Worm (Caenorhabditis elegans): Measurements from ENCODE around the gene srj-22.

srj-22 gene

DNA sequence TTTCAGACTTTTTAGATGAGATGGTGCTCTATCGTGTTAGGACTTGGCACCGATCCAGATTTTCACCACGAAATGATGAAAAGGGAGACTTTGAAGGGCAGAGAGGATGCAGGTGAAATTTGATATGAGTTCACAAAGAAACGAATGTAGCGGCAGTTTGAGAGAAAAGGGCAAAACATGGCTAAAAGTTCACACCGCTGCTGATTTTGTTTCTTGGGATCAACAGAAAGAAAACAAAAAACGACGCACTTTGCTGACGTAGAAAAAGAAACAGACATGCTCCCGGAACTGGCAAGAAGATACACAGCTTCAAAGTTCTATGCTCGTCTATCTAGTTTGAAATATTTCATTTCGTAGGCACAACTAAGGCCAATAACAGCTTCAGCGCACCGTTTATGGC lies 20.0 kb downstream of the srj-22 start:
- no peak for TF ChIP-seq ces-1 (GFP tag; optimal IDR thresholded peaks at IDR 0.05)
- no peak for TF ChIP-seq nhr-2 (tag; optimal IDR thresholded peaks at IDR 0.05)
- TF ChIP-seq ztf-11 (tag; optimal IDR thresholded peaks at IDR 0.05), result no peak
- TF ChIP-seq lin-32 (GFP tag; optimal IDR thresholded peaks at IDR 0.05), result no peak
- TF ChIP-seq bed-3 (GFP tag; optimal IDR thresholded peaks at IDR 0.05), result no peak
- no peak for TF ChIP-seq nhr-12 (tag; optimal IDR thresholded peaks at IDR 0.05)
- TF ChIP-seq elt-1 (tag; optimal IDR thresholded peaks at IDR 0.05; ENCODE audit: borderline replicate concordance, insufficient read depth), result no peak
- no peak for TF ChIP-seq sptf-1 (tag; optimal IDR thresholded peaks at IDR 0.05)

DNA sequence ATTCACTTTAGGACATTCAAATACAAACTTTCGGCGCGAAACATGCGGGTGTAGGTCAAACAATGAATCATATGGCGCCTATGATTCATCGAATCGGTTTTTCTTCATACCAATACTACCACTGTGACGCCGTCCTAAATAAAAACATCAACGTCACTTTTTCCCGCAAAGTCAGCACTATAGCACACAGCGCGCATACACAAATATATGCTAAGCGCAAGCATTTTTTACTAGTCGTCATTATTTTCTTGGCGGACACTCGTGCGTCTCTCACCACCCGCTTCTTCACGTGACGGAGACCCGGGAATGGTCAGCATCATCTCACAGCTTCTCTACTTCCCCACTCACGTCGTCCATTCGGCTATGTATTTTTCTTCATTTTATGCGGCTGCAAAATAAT lies 20.4 kb downstream of the srj-22 start:
- TF ChIP-seq sem-2 (GFP tag; optimal IDR thresholded peaks at IDR 0.05), result no peak
- no peak for TF ChIP-seq bed-3 (GFP tag; optimal IDR thresholded peaks at IDR 0.05)
- no peak for TF ChIP-seq snpc-4 (tag; optimal IDR thresholded peaks at IDR 0.05)
- TF ChIP-seq hlh-1 (tag; optimal IDR thresholded peaks at IDR 0.05), result no peak
- TF ChIP-seq pha-4 (tag; optimal IDR thresholded peaks at IDR 0.05), result no peak
- no peak for TF ChIP-seq ceh-39 (tag; optimal IDR thresholded peaks at IDR 0.05)
- no peak for TF ChIP-seq cnd-1 (tag; optimal IDR thresholded peaks at IDR 0.05)

DNA sequence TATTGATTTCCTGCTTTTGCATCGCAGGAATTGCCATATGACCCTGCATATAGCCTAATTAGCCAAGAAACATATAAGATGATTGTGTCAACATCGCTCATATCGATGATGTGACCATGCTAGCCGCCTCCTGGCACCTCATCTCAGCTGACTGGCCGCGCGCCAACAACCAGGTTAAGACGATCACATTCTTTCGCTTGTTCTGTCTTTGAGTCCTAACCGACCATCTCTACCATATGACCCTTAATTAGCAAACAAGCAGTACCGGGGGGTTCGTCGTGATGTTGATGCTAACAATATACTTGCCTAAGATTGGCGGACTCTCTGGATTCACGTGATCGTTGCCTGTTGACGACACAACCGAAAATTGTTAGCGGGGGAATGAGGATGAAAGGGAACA lies 21.0 kb downstream of the srj-22 start:
- TF ChIP-seq hlh-1 (tag; optimal IDR thresholded peaks at IDR 0.05) (no peak), nhr-12 (tag; optimal IDR thresholded peaks at IDR 0.05) (no peak), flh-1 (GFP tag; optimal IDR thresholded peaks at IDR 0.05) (no peak), pha-4 (tag; optimal IDR thresholded peaks at IDR 0.05) (no peak), drap-1 (GFP tag; optimal IDR thresholded peaks at IDR 0.05) (no peak), sem-2 (GFP tag; optimal IDR thresholded peaks at IDR 0.05) (no peak), mab-5 (tag; optimal IDR thresholded peaks at IDR 0.05) (no peak), unc-62 (GFP tag; optimal IDR thresholded peaks at IDR 0.05) (no peak), lsy-2 (tag; optimal IDR thresholded peaks at IDR 0.05) (no peak), lin-32 (GFP tag; optimal IDR thresholded peaks at IDR 0.05) (no peak), blmp-1 (tag; optimal IDR thresholded peaks at IDR 0.05) (no peak), ham-2 (GFP tag; optimal IDR thresholded peaks at IDR 0.05) (no peak), nhr-28 (tag; optimal IDR thresholded peaks at IDR 0.05) (no peak)

- no peak for TF ChIP-seq lsy-2 (tag; optimal IDR thresholded peaks at IDR 0.05)
- no peak for TF ChIP-seq sem-2 (GFP tag; optimal IDR thresholded peaks at IDR 0.05)
- TF ChIP-seq elt-3 (tag; optimal IDR thresholded peaks at IDR 0.05), result no peak
- no peak for TF ChIP-seq ces-1 (GFP tag; optimal IDR thresholded peaks at IDR 0.05)
- TF ChIP-seq nhr-28 (tag; optimal IDR thresholded peaks at IDR 0.05), result no peak
- peak; percentile 8 for TF ChIP-seq unc-62 (GFP tag; optimal IDR thresholded peaks at IDR 0.05)
- no peak for TF ChIP-seq nhr-12 (tag; optimal IDR thresholded peaks at IDR 0.05)
- no peak for TF ChIP-seq pha-4 (tag; optimal IDR thresholded peaks at IDR 0.05)
- TF ChIP-seq unc-120 (tag; optimal IDR thresholded peaks at IDR 0.05; ENCODE audit: poor library complexity, severe bottlenecking), result no peak
- TF ChIP-seq ham-2 (GFP tag; optimal IDR thresholded peaks at IDR 0.05), result no peak
- no peak for TF ChIP-seq snpc-4 (tag; optimal IDR thresholded peaks at IDR 0.05)
- peak; percentile 66 for TF ChIP-seq hlh-1 (tag; optimal IDR thresholded peaks at IDR 0.05)
- TF ChIP-seq mep-1 (tag; optimal IDR thresholded peaks at IDR 0.05), result peak; percentile 2
- TF ChIP-seq blmp-1 (tag; optimal IDR thresholded peaks at IDR 0.05), result peak; percentile 84
Measured at ce11 chrV:10721912-10722426, 21.6 kb downstream of the srj-22 start.

ce11 chrV:10721304-10721703 lies 22.2 kb downstream of the srj-22 start:
- TF ChIP-seq drap-1 (GFP tag; optimal IDR thresholded peaks at IDR 0.05), result no peak
- no peak for TF ChIP-seq tbx-8 (GFP tag; optimal IDR thresholded peaks at IDR 0.05)
- peak; percentile 100 for TF ChIP-seq ces-1 (GFP tag; optimal IDR thresholded peaks at IDR 0.05)
- TF ChIP-seq ceh-43 (GFP tag; optimal IDR thresholded peaks at IDR 0.05), result no peak

- no peak for TF ChIP-seq M03D4.4 (tag; optimal IDR thresholded peaks at IDR 0.05)
- no peak for TF ChIP-seq nhr-28 (tag; optimal IDR thresholded peaks at IDR 0.05)
- no peak for TF ChIP-seq unc-62 (GFP tag; optimal IDR thresholded peaks at IDR 0.05)
- no peak for TF ChIP-seq flh-1 (GFP tag; optimal IDR thresholded peaks at IDR 0.05)
- no peak for TF ChIP-seq ceh-39 (tag; optimal IDR thresholded peaks at IDR 0.05)
- no peak for TF ChIP-seq bed-3 (GFP tag; optimal IDR thresholded peaks at IDR 0.05)
- TF ChIP-seq elt-3 (tag; optimal IDR thresholded peaks at IDR 0.05), result no peak
- no peak for TF ChIP-seq nhr-237 (tag; optimal IDR thresholded peaks at IDR 0.05)
- no peak for TF ChIP-seq elt-1 (tag; optimal IDR thresholded peaks at IDR 0.05; ENCODE audit: borderline replicate concordance, insufficient read depth)
- TF ChIP-seq mab-5 (tag; optimal IDR thresholded peaks at IDR 0.05), result no peak
- TF ChIP-seq sptf-1 (tag; optimal IDR thresholded peaks at IDR 0.05), result no peak
- no peak for TF ChIP-seq lin-32 (GFP tag; optimal IDR thresholded peaks at IDR 0.05)
- TF ChIP-seq lin-13 (tag; optimal IDR thresholded peaks at IDR 0.05), result no peak
- TF ChIP-seq snpc-4 (tag; optimal IDR thresholded peaks at IDR 0.05), result no peak
Measured at ce11 chrV:10720876-10721275, 22.7 kb downstream of the srj-22 start.

Measured in whole organism, mixed stage, embryonic.